Fruit fly (Drosophila melanogaster) Kc167 (cell line): ENCODE data around the gene sinah.

Experiments
- Myc ChIP-seq: fragments of >200 bp; optimal IDR thresholded peaks from 2 replicates; lab custom pipeline; 2017; ENCODE audit warnings: missing external identifiers
- Sin3A ChIP-seq: fragments of >200 bp; optimal IDR thresholded peaks from 2 replicates; lab custom pipeline; 2018; ENCODE audit warnings: missing external identifiers
- h ChIP-seq: fragments of >200 bp; optimal IDR thresholded peaks from 3 replicates; lab custom pipeline; 2018; ENCODE audit warnings: missing external identifiers
- psq ChIP-seq: fragments of >200 bp; optimal IDR thresholded peaks from 2 replicates; lab custom pipeline; 2017; ENCODE audit warnings: missing external identifiers

dm6 chr3L:16872487-16872955 is 13.6 kb downstream of the sinah start:
- TF ChIP-seq psq (lab: Kevin White, UChicago) (no peak), Sin3A (no peak), h (no peak), Myc (lab: Kevin White, UChicago) (no peak)
